Fruit fly (Drosophila melanogaster): Measurements from ENCODE around the gene Teh4.

The Teh4 gene

DNA sequence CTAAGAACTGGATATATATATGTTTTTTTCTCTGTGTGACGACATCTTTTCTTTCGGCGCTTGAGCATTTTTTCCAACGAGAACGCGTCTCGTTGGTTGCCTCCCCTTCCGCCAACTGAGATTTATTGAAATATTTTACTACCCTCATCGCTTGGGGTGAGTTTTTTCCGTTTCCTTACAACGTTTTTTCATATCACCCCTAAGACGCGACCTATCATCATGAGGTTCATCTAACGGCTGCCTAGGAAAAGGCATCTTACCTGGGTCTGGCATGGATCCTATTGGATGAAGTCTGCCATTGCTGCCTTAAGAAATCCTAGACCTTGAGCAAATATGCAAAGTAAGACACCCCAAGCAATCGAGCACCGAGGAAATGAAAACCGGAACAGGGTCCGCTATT lies 18.8 kb downstream of the Teh4 start (continued):
- TF ChIP-seq CG6654 (GFP tag; optimal IDR thresholded peaks at IDR 0.05), result no peak
- TF ChIP-seq tio (GFP tag; optimal IDR thresholded peaks at IDR 0.05), result no peak

DNA sequence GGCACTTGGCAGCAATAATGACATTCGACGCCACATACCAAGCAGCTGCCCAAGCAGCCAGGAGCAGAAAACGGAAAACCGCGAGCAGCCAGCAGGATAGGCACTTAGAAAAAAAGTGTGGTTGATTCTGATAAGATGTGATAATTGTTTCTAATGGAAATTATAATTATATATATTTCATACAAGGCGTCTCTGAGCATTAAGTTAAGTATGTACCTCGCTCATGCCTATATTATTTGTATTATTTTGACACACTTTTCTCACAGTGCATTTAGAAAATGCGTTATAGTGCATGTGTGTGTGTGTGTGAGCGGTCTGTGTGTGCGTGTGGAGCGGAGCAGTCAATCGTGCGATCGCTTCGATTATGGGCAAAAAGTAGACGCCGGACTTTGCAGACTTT lies 19.7 kb downstream of the Teh4 start:
- TF ChIP-seq Eip74EF (GFP tag; optimal IDR thresholded peaks at IDR 0.05), result no peak
- no peak for TF ChIP-seq hkb (optimal IDR thresholded peaks at IDR 0.05)
- TF ChIP-seq hkb (GFP tag; IDR thresholded peaks at IDR 0.05), result no peak
- TF ChIP-seq ara (GFP tag; IDR thresholded peaks at IDR 0.05), result peak; percentile 66; the same call in 1 of the 2 replicates
- TF ChIP-seq bowl (GFP tag; IDR thresholded peaks at IDR 0.05), result no peak
- TF ChIP-seq schlank (tag; optimal IDR thresholded peaks at IDR 0.05), result no peak
- TF ChIP-seq Max (GFP tag; optimal IDR thresholded peaks at IDR 0.05), result no peak
- no peak for TF ChIP-seq mirr (GFP tag; optimal IDR thresholded peaks at IDR 0.05)
- TF ChIP-seq CG14667 (GFP tag; IDR thresholded peaks at IDR 0.05), result no peak
- TF ChIP-seq CG18764 (GFP tag; optimal IDR thresholded peaks at IDR 0.05), result no peak
- TF ChIP-seq chm (GFP tag; IDR thresholded peaks at IDR 0.05), result peak; percentile 47; the same call in 1 of the 2 replicates
- TF ChIP-seq sqz (GFP tag; optimal IDR thresholded peaks at IDR 0.05), result no peak
- peak; percentile 45 for TF ChIP-seq Chrac-16 (GFP tag; optimal IDR thresholded peaks at IDR 0.05)
- TF ChIP-seq MESR4 (GFP tag; optimal IDR thresholded peaks at IDR 0.05), result no peak
- TF ChIP-seq CG11456 (GFP tag; IDR thresholded peaks at IDR 0.05), result no peak
- no peak for TF ChIP-seq CG7786 (GFP tag; optimal IDR thresholded peaks at IDR 0.05)
- TF ChIP-seq usp (GFP tag; optimal IDR thresholded peaks at IDR 0.05), result no peak
- no peak for TF ChIP-seq slp2 (GFP tag; optimal IDR thresholded peaks at IDR 0.05)
- no peak for TF ChIP-seq pnt (GFP tag; optimal IDR thresholded peaks at IDR 0.05)
- 0 out of 2 replicates have a peak, but pooled peaks have one; percentile 12 for TF ChIP-seq CG10366 (GFP tag; IDR thresholded peaks at IDR 0.05)
- no peak for TF ChIP-seq ham (GFP tag; IDR thresholded peaks at IDR 0.05)
- peak; percentile 0 for TF ChIP-seq CG6254 (GFP tag; optimal IDR thresholded peaks at IDR 0.05)
- no peak for TF ChIP-seq TFAM (GFP tag; optimal IDR thresholded peaks at IDR 0.05)
- TF ChIP-seq CG6175 (GFP tag; IDR thresholded peaks at IDR 0.05), result no peak
- TF ChIP-seq CG4404 (GFP tag; IDR thresholded peaks at IDR 0.05), result peak; percentile 76
- TF ChIP-seq bcd (GFP tag; optimal IDR thresholded peaks at IDR 0.05), result no peak
- peak; percentile 19 for TF ChIP-seq fd96Cb (tag; optimal IDR thresholded peaks at IDR 0.05)
- TF ChIP-seq Side (GFP tag; optimal IDR thresholded peaks at IDR 0.05), result no peak
- no peak for TF ChIP-seq luna (GFP tag; optimal IDR thresholded peaks at IDR 0.05)
- peak; percentile 44 for TF ChIP-seq CG30431 (GFP tag; optimal IDR thresholded peaks at IDR 0.05)
- TF ChIP-seq gt (GFP tag; IDR thresholded peaks at IDR 0.05), result no peak
- TF ChIP-seq lmd (GFP tag; IDR thresholded peaks at IDR 0.05), result no peak
- peak; percentile 34 for TF ChIP-seq CG12391 (tag; optimal IDR thresholded peaks at IDR 0.05)
- no peak for TF ChIP-seq CG1024 (GFP tag; IDR thresholded peaks at IDR 0.05)
- peak; percentile 11 for TF ChIP-seq az2 (GFP tag; optimal IDR thresholded peaks at IDR 0.05)
- TF ChIP-seq chinmo (GFP tag; IDR thresholded peaks at IDR 0.05; ENCODE audit: partially characterized antibody), result no peak
- no peak for TF ChIP-seq CG1832 (GFP tag; optimal IDR thresholded peaks at IDR 0.05)
- TF ChIP-seq Atf-2 (GFP tag; optimal IDR thresholded peaks at IDR 0.05), result no peak
- TF ChIP-seq z (GFP tag; IDR thresholded peaks at IDR 0.05), result no peak
- TF ChIP-seq Mes4 (GFP tag; optimal IDR thresholded peaks at IDR 0.05), result no peak
- TF ChIP-seq gcm2 (GFP tag; optimal IDR thresholded peaks at IDR 0.05), result no peak
- TF ChIP-seq CG7271 (tag; optimal IDR thresholded peaks at IDR 0.05), result peak; percentile 59
- peak; percentile 12 for TF ChIP-seq CG2202 (tag; optimal IDR thresholded peaks at IDR 0.05)
- TF ChIP-seq CG6854 (GFP tag; optimal IDR thresholded peaks at IDR 0.05), result no peak
- TF ChIP-seq Neu2 (GFP tag; optimal IDR thresholded peaks at IDR 0.05; ENCODE audit: borderline replicate concordance), result no peak
- TF ChIP-seq Dip3 (GFP tag; optimal IDR thresholded peaks at IDR 0.05), result no peak
- no peak for TF ChIP-seq CG8290 (GFP tag; optimal IDR thresholded peaks at IDR 0.05)
- no peak for TF ChIP-seq CG8290 (tag; optimal IDR thresholded peaks at IDR 0.05)
- TF ChIP-seq bab2 (GFP tag; optimal IDR thresholded peaks at IDR 0.05), result no peak

Measured in whole organism, embryonic.